Fruit fly (Drosophila melanogaster): ENCODE data around the gene CG33178.

CG33178 gene

DNA sequence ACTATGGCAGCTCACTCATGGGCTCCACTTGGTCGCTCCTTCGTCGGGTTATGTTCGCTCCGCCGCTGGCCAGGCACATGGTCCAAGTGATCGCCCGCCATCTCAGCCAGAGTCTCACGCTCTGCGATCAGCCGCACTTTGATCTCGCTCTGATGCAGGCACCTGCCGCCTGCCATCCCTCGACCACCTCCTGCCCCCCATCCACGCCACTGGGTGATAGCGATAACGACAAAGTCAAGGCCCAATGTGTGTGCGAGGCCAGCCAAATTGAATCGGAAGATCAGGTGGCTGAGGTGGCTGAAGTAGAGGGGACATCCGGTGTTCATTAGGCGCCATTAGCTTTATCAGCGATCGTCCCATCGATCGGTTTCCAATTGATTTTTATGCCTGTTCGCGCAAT is 14.1 kb upstream of the CG33178 start (continued):
- TF ChIP-seq ham (GFP tag; IDR thresholded peaks at IDR 0.05) (no peak), slbo (GFP tag; IDR thresholded peaks at IDR 0.05) (0 out of 2 replicates have a peak, but pooled peaks have one; percentile 12), tio (GFP tag; optimal IDR thresholded peaks at IDR 0.05) (no peak), ara (GFP tag; IDR thresholded peaks at IDR 0.05) (no peak), Fer3 (tag; optimal IDR thresholded peaks at IDR 0.05) (no peak)

DNA sequence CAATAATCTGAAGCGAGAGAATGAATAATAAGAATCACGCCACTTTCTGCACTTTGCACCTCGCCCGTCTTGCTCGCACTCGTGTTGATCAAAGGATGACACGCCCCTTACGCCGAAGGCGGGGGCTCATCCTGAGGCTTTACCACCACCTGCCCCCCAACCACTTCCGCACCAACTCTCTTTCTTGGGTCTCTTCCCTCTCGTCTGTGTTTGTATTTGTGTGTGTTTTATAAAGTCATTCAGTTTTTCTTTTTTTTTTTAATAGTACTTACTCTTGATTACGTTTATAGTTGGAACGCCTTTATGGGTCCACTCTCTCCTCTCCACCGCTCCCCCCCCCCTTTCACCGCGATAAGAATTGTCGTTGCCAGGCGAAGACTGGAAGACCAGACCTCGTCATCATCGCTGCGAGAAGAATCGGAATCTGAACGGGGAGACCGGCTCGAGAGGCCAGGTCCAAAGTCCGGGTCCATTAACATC is 13.2 kb upstream of the CG33178 start:
- TF ChIP-seq unc-4 (GFP tag; IDR thresholded peaks at IDR 0.05; ENCODE audit: partially characterized antibody) (no peak), CG4404 (GFP tag; IDR thresholded peaks at IDR 0.05) (no peak), Vsx1 (GFP tag; optimal IDR thresholded peaks at IDR 0.05) (no peak), Aef1 (GFP tag; IDR thresholded peaks at IDR 0.05) (no peak), nom (GFP tag; optimal IDR thresholded peaks at IDR 0.05) (peak; percentile 100), CG16813 (GFP tag; IDR thresholded peaks at IDR 0.05; ENCODE audit: partially characterized antibody) (no peak), zen (tag; optimal IDR thresholded peaks at IDR 0.05) (no peak), Hmr (GFP tag; optimal IDR thresholded peaks at IDR 0.05) (peak; percentile 16), CG17361 (GFP tag; IDR thresholded peaks at IDR 0.05) (no peak), ci (GFP tag; IDR thresholded peaks at IDR 0.05) (no peak), CG4282 (GFP tag; optimal IDR thresholded peaks at IDR 0.05) (no peak), CoRest (tag; optimal IDR thresholded peaks at IDR 0.05) (no peak), Hr39 (optimal IDR thresholded peaks at IDR 0.05) (no peak), bbx (GFP tag; IDR thresholded peaks at IDR 0.05; ENCODE audit: partially characterized antibody) (no peak), twi (tag; optimal IDR thresholded peaks at IDR 0.05) (no peak), Adf1 (GFP tag; IDR thresholded peaks at IDR 0.05) (no peak), CG7839 (tag; optimal IDR thresholded peaks at IDR 0.05) (no peak), stwl (tag; optimal IDR thresholded peaks at IDR 0.05) (no peak), Awh (GFP tag; IDR thresholded peaks at IDR 0.05) (no peak), mirr (GFP tag; optimal IDR thresholded peaks at IDR 0.05) (no peak), al (GFP tag; IDR thresholded peaks at IDR 0.05) (no peak), Nf-YC (tag; optimal IDR thresholded peaks at IDR 0.05) (no peak), Drgx (GFP tag; IDR thresholded peaks at IDR 0.05) (peak; percentile 84), PHDP (tag; optimal IDR thresholded peaks at IDR 0.05) (no peak), bsh (GFP tag; optimal IDR thresholded peaks at IDR 0.05) (peak in 1 of 2 experiments; percentile 99), sens (GFP tag) (peak; percentile 66), Med (GFP tag) (peak; percentile 17), ken (GFP tag; IDR thresholded peaks at IDR 0.05) (no peak), az2 (GFP tag; optimal IDR thresholded peaks at IDR 0.05) (no peak), crol (GFP tag; IDR thresholded peaks at IDR 0.05) (peak; percentile 57; the same call in 1 of the 2 replicates), bcd (GFP tag; optimal IDR thresholded peaks at IDR 0.05) (no peak), CG34224 (GFP tag; IDR thresholded peaks at IDR 0.05; ENCODE audit: partially characterized antibody) (no peak)

- TF ChIP-seq HmgD (GFP tag; optimal IDR thresholded peaks at IDR 0.05) (no peak), aop (GFP tag; IDR thresholded peaks at IDR 0.05) (no peak), CG11504 (tag; optimal IDR thresholded peaks at IDR 0.05) (peak; percentile 1), CoRest (tag; optimal IDR thresholded peaks at IDR 0.05) (no peak), mirr (GFP tag; optimal IDR thresholded peaks at IDR 0.05) (no peak), CG17612 (GFP tag; IDR thresholded peaks at IDR 0.05) (no peak), cato (GFP tag; optimal IDR thresholded peaks at IDR 0.05; ENCODE audit: borderline replicate concordance) (no peak), sc (optimal IDR thresholded peaks at IDR 0.05) (no peak), sc (GFP tag; optimal IDR thresholded peaks at IDR 0.05) (no peak), CG10565 (GFP tag; optimal IDR thresholded peaks at IDR 0.05) (no peak), dati (GFP tag; IDR thresholded peaks at IDR 0.05) (no peak), CG11398 (GFP tag; optimal IDR thresholded peaks at IDR 0.05) (no peak), Med (GFP tag) (peak; percentile 30), row (GFP tag; IDR thresholded peaks at IDR 0.05) (peak; percentile 32; the same call in 1 of the 3 replicates), CG8281 (tag; optimal IDR thresholded peaks at IDR 0.05) (no peak), NC2β (GFP tag; optimal IDR thresholded peaks at IDR 0.05) (no peak), Fer2 (tag; optimal IDR thresholded peaks at IDR 0.05) (no peak), Drgx (GFP tag; IDR thresholded peaks at IDR 0.05) (no peak)
Measured at dm6 chrX:15070137-15070536, 12.5 kb upstream of the CG33178 start.

Measured in whole organism, embryonic.